Fruit fly (Drosophila melanogaster) whole organism, embryonic: Measurements from ENCODE around the gene CG13248.

ENCODE experiments used
- B-H2 ChIP-seq: fragments of 200-800 bp; sonication (Bioruptor generic); optimal IDR thresholded peaks from 2 replicates; lab custom pipeline; 2018; ENCODE audit warnings: missing biosample characterization, mild to moderate bottlenecking, missing genetic modification characterization
- CG10565 ChIP-seq: fragments of 200-800 bp; sonication (Bioruptor generic); optimal IDR thresholded peaks from 3 replicates; lab custom pipeline; 2016; ENCODE audit warnings: missing biosample characterization, mild to moderate bottlenecking, missing genetic modification characterization
- CG10959 ChIP-seq: fragments of 200-800 bp; sonication (Bioruptor generic); IDR thresholded peaks from 2 replicates; pipeline ENCODE4 v1.3.6; 2022; ENCODE audit warnings: missing biosample characterization, missing genetic modification characterization
- CG11247 ChIP-seq: fragments of 200-800 bp; sonication (Bioruptor generic); IDR thresholded peaks from 2 replicates; pipeline ENCODE4 v1.3.6; 2022; ENCODE audit warnings: missing biosample characterization, missing genetic modification characterization
- CG12219 ChIP-seq: fragments of 200-800 bp; sonication (Bioruptor generic); optimal IDR thresholded peaks from 3 replicates; lab custom pipeline; 2018; ENCODE audit warnings: missing biosample characterization, mild to moderate bottlenecking, missing genetic modification characterization
- CG1529 ChIP-seq: fragments of 200-800 bp; sonication (Bioruptor generic); optimal IDR thresholded peaks from 3 replicates; lab custom pipeline; 2018; ENCODE audit warnings: missing biosample characterization, missing genetic modification characterization
- CG15479 ChIP-seq: fragments of 200-800 bp; sonication (Bioruptor generic); optimal IDR thresholded peaks from 3 replicates; lab custom pipeline; 2019; ENCODE audit warnings: missing biosample characterization, mild to moderate bottlenecking, missing genetic modification characterization, moderate library complexity
- CG15514 ChIP-seq: fragments of 200-800 bp; sonication (Bioruptor generic); optimal IDR thresholded peaks from 3 replicates; lab custom pipeline; 2017; ENCODE audit warnings: missing biosample characterization, missing genetic modification characterization, mild to moderate bottlenecking, moderate library complexity, missing genetic modification reagents
- CG16813 ChIP-seq: fragments of 200-800 bp; sonication (Bioruptor generic); IDR thresholded peaks from 3 replicates; pipeline ENCODE4 v1.3.6; 2022; ENCODE audit warnings: missing biosample characterization, missing genetic modification characterization; ENCODE audit not compliant: partially characterized antibody
- CG1792 ChIP-seq: fragments of 200-800 bp; sonication (Bioruptor generic); optimal IDR thresholded peaks from 2 replicates; lab custom pipeline; 2016; ENCODE audit warnings: missing biosample characterization, missing genetic modification characterization
- CG2199 ChIP-seq: fragments of 200-800 bp; sonication (Bioruptor generic); IDR thresholded peaks from 3 replicates; pipeline ENCODE4 v1.3.6; 2022; ENCODE audit warnings: missing biosample characterization, missing genetic modification characterization
- CG2712 ChIP-seq: fragments of 200-800 bp; optimal IDR thresholded peaks from 3 replicates; lab custom pipeline; 2019; ENCODE audit warnings: missing biosample characterization, mild to moderate bottlenecking, missing genetic modification characterization, moderate library complexity
- CG3065 ChIP-seq: fragments of 200-800 bp; sonication (Bioruptor generic); optimal IDR thresholded peaks from 2 replicates; lab custom pipeline; 2016; ENCODE audit warnings: missing biosample characterization, missing genetic modification characterization
- CG31441 ChIP-seq: fragments of 200-800 bp; sonication (Bioruptor generic); IDR thresholded peaks from 2 replicates; pipeline ENCODE4 v1.3.6; 2022; ENCODE audit warnings: missing biosample characterization, missing genetic modification characterization
- CG33213 ChIP-seq: fragments of 200-800 bp; sonication (Bioruptor generic); optimal IDR thresholded peaks from 3 replicates; lab custom pipeline; 2016; ENCODE audit warnings: missing biosample characterization, missing genetic modification characterization
- CG4820 ChIP-seq: fragments of 200-800 bp; sonication (Bioruptor generic); optimal IDR thresholded peaks from 3 replicates; lab custom pipeline; 2016; ENCODE audit warnings: missing biosample characterization, missing genetic modification characterization
- CG6175 ChIP-seq: fragments of 200-800 bp; sonication (Bioruptor generic); IDR thresholded peaks from 3 replicates; pipeline ENCODE4 v1.3.6; 2022; ENCODE audit warnings: missing biosample characterization, missing genetic modification characterization
- CG7928 ChIP-seq: fragments of 200-800 bp; sonication (Bioruptor generic); optimal IDR thresholded peaks from 2 replicates; lab custom pipeline; 2017; ENCODE audit warnings: missing biosample characterization, mild to moderate bottlenecking, missing genetic modification characterization
- CG8290 ChIP-seq, 3 experiments: fragments of 200-800 bp; sonication (Bioruptor generic); optimal IDR thresholded peaks; 2 replicates each; lab custom pipeline; 2016 to 2019; ENCODE audit warnings: missing biosample characterization in 3 of 3, missing genetic modification characterization in 3 of 3, mild to moderate bottlenecking in 2 of 3, moderate library complexity in 1 of 3
- CG8765 ChIP-seq: fragments of 200-800 bp; sonication (Bioruptor generic); IDR thresholded peaks from 2 replicates; pipeline ENCODE4 v1.3.6; 2022; ENCODE audit warnings: missing biosample characterization, missing genetic modification characterization
- Chrac-16 ChIP-seq: fragments of 200-800 bp; sonication (Bioruptor generic); optimal IDR thresholded peaks from 3 replicates; lab custom pipeline; 2016; ENCODE audit warnings: missing biosample characterization, missing genetic modification characterization
- D ChIP-seq, 2 experiments: fragments of 200-800 bp in 1 of 2; fragments of >200 bp in 1 of 2; sonication (Bioruptor generic) in 1 of 2; optimal IDR thresholded peaks; 2 replicates in 1 of 2; 3 replicates in 1 of 2; lab custom pipeline; 2017; ENCODE audit warnings: mild to moderate bottlenecking in 1 of 2, missing biosample characterization in 1 of 2, missing genetic modification characterization in 1 of 2, missing genetic modification reagents in 1 of 2
- D19A ChIP-seq: fragments of 200-800 bp; optimal IDR thresholded peaks from 3 replicates; lab custom pipeline; 2019; ENCODE audit warnings: missing biosample characterization, mild to moderate bottlenecking, missing genetic modification characterization, moderate library complexity
- Dip2 ChIP-seq: fragments of 200-800 bp; sonication (Bioruptor generic); IDR thresholded peaks from 2 replicates; pipeline ENCODE4 v1.3.6; 2022; ENCODE audit warnings: missing biosample characterization, missing genetic modification characterization
- Elba2 ChIP-seq: fragments of 200-800 bp; sonication (Bioruptor generic); optimal IDR thresholded peaks from 3 replicates; lab custom pipeline; 2016; ENCODE audit warnings: missing biosample characterization, missing genetic modification characterization
- GATAe ChIP-seq: fragments of 200-800 bp; sonication (Bioruptor generic); conservative IDR thresholded peaks from 2 replicates; pipeline ENCODE4 v1.3.6; 2022; ENCODE audit warnings: missing biosample characterization, missing genetic modification characterization
- Gsc ChIP-seq: fragments of 200-800 bp; sonication (Bioruptor generic); IDR thresholded peaks from 2 replicates; pipeline ENCODE4 v1.3.6; 2022; ENCODE audit warnings: missing biosample characterization, missing genetic modification characterization
- Hand ChIP-seq: fragments of 200-800 bp; sonication (Bioruptor generic); optimal IDR thresholded peaks from 2 replicates; lab custom pipeline; 2017; ENCODE audit warnings: mild to moderate bottlenecking, missing biosample characterization, missing genetic modification reagents, missing genetic modification characterization
- Hr3 ChIP-seq: fragments of 200-800 bp; sonication (Bioruptor generic); optimal IDR thresholded peaks from 3 replicates; lab custom pipeline; 2016; ENCODE audit warnings: missing biosample characterization, missing genetic modification characterization
- MESR4 ChIP-seq: fragments of 200-800 bp; sonication (Bioruptor generic); optimal IDR thresholded peaks from 2 replicates; lab custom pipeline; 2018; ENCODE audit warnings: missing biosample characterization, mild to moderate bottlenecking, missing genetic modification characterization, moderate library complexity
- MTF-1 ChIP-seq: fragments of 200-800 bp; sonication (Bioruptor generic); optimal IDR thresholded peaks from 2 replicates; lab custom pipeline; 2018; ENCODE audit warnings: missing biosample characterization, mild to moderate bottlenecking, missing genetic modification characterization, borderline replicate concordance
- Mrtf ChIP-seq: fragments of 200-800 bp; sonication (Bioruptor generic); IDR thresholded peaks from 3 replicates; pipeline ENCODE4 v1.3.6; 2022; ENCODE audit warnings: missing biosample characterization, missing genetic modification characterization
- ab ChIP-seq: fragments of 200-800 bp; sonication (Bioruptor generic); optimal IDR thresholded peaks from 2 replicates; lab custom pipeline; 2016; ENCODE audit warnings: missing biosample characterization, missing genetic modification characterization
- amos ChIP-seq: fragments of 200-800 bp; sonication (Bioruptor generic); IDR thresholded peaks from 2 replicates; pipeline ENCODE4 v1.3.6; 2022; ENCODE audit warnings: missing biosample characterization, missing genetic modification characterization; ENCODE audit not compliant: partially characterized antibody
- cato ChIP-seq: fragments of 200-800 bp; sonication (Bioruptor generic); optimal IDR thresholded peaks from 2 replicates; lab custom pipeline; 2016; ENCODE audit warnings: missing biosample characterization, missing genetic modification characterization, borderline replicate concordance
- caup ChIP-seq: fragments of 200-800 bp; sonication (Bioruptor generic); optimal IDR thresholded peaks from 3 replicates; lab custom pipeline; 2017; ENCODE audit warnings: missing biosample characterization, mild to moderate bottlenecking, missing genetic modification characterization, moderate library complexity; ENCODE audit not compliant: severe bottlenecking
- chm ChIP-seq: fragments of 200-800 bp; sonication (Bioruptor generic); IDR thresholded peaks from 2 replicates; pipeline ENCODE4 v1.3.6; 2022; ENCODE audit warnings: missing biosample characterization, missing genetic modification characterization
- gem ChIP-seq: fragments of 200-800 bp; sonication (Bioruptor generic); optimal IDR thresholded peaks from 2 replicates; lab custom pipeline; 2019; ENCODE audit warnings: missing biosample characterization, mild to moderate bottlenecking, missing genetic modification characterization, moderate library complexity
- gsb-n ChIP-seq: fragments of 200-800 bp; sonication (Bioruptor generic); optimal IDR thresholded peaks from 3 replicates; lab custom pipeline; 2018; ENCODE audit warnings: missing biosample characterization, mild to moderate bottlenecking, missing genetic modification characterization
- hbn ChIP-seq: fragments of 200-800 bp; sonication (Bioruptor generic); IDR thresholded peaks from 2 replicates; pipeline ENCODE4 v1.3.6; 2022; ENCODE audit warnings: missing biosample characterization, missing genetic modification characterization; ENCODE audit not compliant: partially characterized antibody
- ind ChIP-seq: fragments of 200-800 bp; sonication (Bioruptor generic); optimal IDR thresholded peaks from 3 replicates; lab custom pipeline; 2016; ENCODE audit warnings: missing biosample characterization, missing genetic modification characterization
- jumu ChIP-seq: fragments of 200-800 bp; sonication (Bioruptor generic); optimal IDR thresholded peaks from 3 replicates; lab custom pipeline; 2016; ENCODE audit warnings: missing biosample characterization, missing genetic modification characterization
- kah ChIP-seq: fragments of 200-800 bp; sonication (Bioruptor generic); optimal IDR thresholded peaks from 2 replicates; lab custom pipeline; 2018; ENCODE audit warnings: missing biosample characterization, mild to moderate bottlenecking, missing genetic modification characterization
- nau ChIP-seq: fragments of 200-800 bp; sonication (Bioruptor generic); optimal IDR thresholded peaks from 3 replicates; lab custom pipeline; 2017; ENCODE audit warnings: missing biosample characterization, mild to moderate bottlenecking, missing genetic modification characterization, missing genetic modification reagents
- pnt ChIP-seq: fragments of 200-800 bp; sonication (Bioruptor generic); optimal IDR thresholded peaks from 3 replicates; lab custom pipeline; 2016; ENCODE audit warnings: missing biosample characterization, missing genetic modification characterization
- sens ChIP-seq: fragments of 200-800 bp; sonication (Bioruptor generic); peaks from one replicate; lab custom pipeline; 2016; ENCODE audit warnings: missing biosample characterization, missing genetic modification characterization
- sob ChIP-seq: fragments of 200-800 bp; sonication (Bioruptor generic); IDR thresholded peaks from 2 replicates; pipeline ENCODE4 v1.3.6; 2022; ENCODE audit warnings: missing biosample characterization, missing genetic modification characterization
- vvl ChIP-seq: fragments of 200-800 bp; sonication (Bioruptor generic); IDR thresholded peaks from 2 replicates; pipeline ENCODE4 v1.3.6; 2022; ENCODE audit warnings: missing biosample characterization, missing genetic modification characterization

Gene CG13248

DNA sequence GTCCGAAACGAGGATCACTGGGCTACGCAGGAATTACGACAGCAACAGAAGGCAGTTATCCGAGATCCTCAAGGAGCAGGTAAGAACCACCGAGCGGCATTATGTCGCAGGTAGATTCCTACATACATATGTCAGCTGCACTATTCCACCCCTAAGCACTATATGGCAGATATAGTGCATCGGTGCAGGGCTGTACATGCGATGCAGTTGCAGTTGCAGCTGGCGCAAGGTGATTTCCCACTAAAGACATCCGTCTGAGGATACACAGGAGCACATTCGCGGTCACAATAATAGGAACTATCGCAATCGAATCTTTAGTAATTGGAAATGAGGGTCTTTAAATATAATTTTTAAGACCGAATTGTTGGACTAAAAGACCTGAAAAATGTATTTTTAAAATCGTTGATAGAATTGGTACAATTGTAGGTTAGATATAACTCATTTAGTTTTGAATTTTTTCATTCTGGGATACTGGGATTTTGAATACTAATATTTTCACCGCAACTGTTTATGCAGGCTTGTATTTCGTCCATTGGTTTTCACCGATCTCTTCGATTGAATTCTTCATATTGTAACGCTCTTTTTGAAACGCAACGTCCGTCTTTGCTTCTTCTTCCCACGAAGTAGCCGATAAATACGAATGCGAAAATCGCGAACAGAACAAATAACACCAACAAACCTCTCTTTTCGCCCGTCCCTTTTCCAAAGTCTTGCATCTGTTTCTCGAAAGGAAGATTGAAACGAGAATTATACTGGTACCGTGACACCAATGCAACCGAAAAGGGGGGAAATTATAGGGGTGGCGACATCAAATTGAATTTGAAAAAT lies 7.5 kb downstream of the CG13248 start (continued):
- TF ChIP-seq Mrtf (GFP tag; lab: Robert Waterston, UW) (no peak), hbn (GFP tag; lab: Robert Waterston, UW) (no peak), CG3065 (no peak), vvl (GFP tag; lab: Robert Waterston, UW) (no peak), CG10959 (GFP tag; lab: Robert Waterston, UW) (0 out of 2 replicates have a peak, but pooled peaks have one; percentile 66), CG1529 (GFP tag; lab: Kevin White, UChicago) (no peak), D19A (tag; lab: Kevin White, UChicago) (peak; percentile 9), caup (no peak), chm (GFP tag; lab: Robert Waterston, UW) (0 out of 2 replicates have a peak, but pooled peaks have one; percentile 15), CG10565 (no peak), CG33213 (GFP tag; lab: Kevin White, UChicago) (no peak), sens (peak; percentile 89), CG8765 (GFP tag; lab: Robert Waterston, UW) (0 out of 2 replicates have a peak, but pooled peaks have one; percentile 49), amos (GFP tag; lab: Robert Waterston, UW) (0 out of 2 replicates have a peak, but pooled peaks have one; percentile 39), CG2712 (tag; lab: Kevin White, UChicago) (peak; percentile 77), CG31441 (GFP tag; lab: Robert Waterston, UW) (peak; percentile 56), ab (GFP tag; lab: Kevin White, UChicago) (no peak), CG2199 (GFP tag; lab: Robert Waterston, UW) (peak; percentile 79; the same call in 1 of the 3 replicates), nau (GFP tag; lab: Kevin White, UChicago) (no peak), gem (tag; lab: Kevin White, UChicago) (peak; percentile 64), CG12219 (no peak), kah (GFP tag; lab: Kevin White, UChicago) (no peak), Hr3 (no peak), GATAe (GFP tag; lab: Robert Waterston, UW) (no peak), CG15514 (GFP tag; lab: Kevin White, UChicago) (no peak), CG11247 (GFP tag; lab: Robert Waterston, UW) (no peak), CG7928 (no peak), Chrac-16 (GFP tag; lab: Kevin White, UChicago) (peak; percentile 5), MTF-1 (GFP tag; lab: Kevin White, UChicago) (no peak), CG4820 (GFP tag; lab: Kevin White, UChicago) (peak; percentile 30), B-H2 (GFP tag; lab: Kevin White, UChicago) (no peak), CG6175 (no peak), CG1792 (GFP tag; lab: Kevin White, UChicago) (no peak), CG8290 (GFP tag; optimal IDR thresholded peaks at IDR 0.05; lab: Kevin White, UChicago) (peak; percentile 29), CG8290 (tag; optimal IDR thresholded peaks at IDR 0.05; lab: Kevin White, UChicago) (peak in 1 of 2 experiments; percentile 19), D (optimal IDR thresholded peaks at IDR 0.05; lab: Kevin White, UChicago) (peak; percentile 47), D (GFP tag; optimal IDR thresholded peaks at IDR 0.05; lab: Kevin White, UChicago) (peak; percentile 8), cato (GFP tag; lab: Kevin White, UChicago) (no peak), gsb-n (tag; lab: Kevin White, UChicago) (peak; percentile 47), ind (GFP tag; lab: Kevin White, UChicago) (no peak), MESR4 (GFP tag; lab: Kevin White, UChicago) (no peak), Hand (GFP tag; lab: Kevin White, UChicago) (no peak), Gsc (no peak), Dip2 (GFP tag; lab: Robert Waterston, UW) (no peak), CG16813 (GFP tag; lab: Robert Waterston, UW) (no peak), jumu (GFP tag; lab: Kevin White, UChicago) (peak; percentile 17), CG15479 (GFP tag; lab: Kevin White, UChicago) (peak; percentile 100), sob (GFP tag; lab: Robert Waterston, UW) (no peak), pnt (no peak), Elba2 (peak; percentile 54)
